Fruit fly (Drosophila melanogaster) whole organism, pupa: ENCODE data around the gene Dbct.

Experiments used
- CG15710 ChIP-seq: fragments of 200-800 bp; sonication (Bioruptor generic); optimal IDR thresholded peaks from 2 replicates; lab custom pipeline; 2018; ENCODE audit warnings: missing biosample characterization, mild to moderate bottlenecking, missing genetic modification characterization, moderate library complexity
- CG9948 ChIP-seq: fragments of 200-800 bp; sonication (Bioruptor generic); optimal IDR thresholded peaks from 2 replicates; lab custom pipeline; 2018; ENCODE audit warnings: missing biosample characterization, mild to moderate bottlenecking, missing genetic modification characterization, moderate library complexity
- D1 ChIP-seq: fragments of 200-800 bp; sonication (Bioruptor generic); optimal IDR thresholded peaks from 2 replicates; lab custom pipeline; 2018; ENCODE audit warnings: missing biosample characterization, mild to moderate bottlenecking, missing genetic modification characterization, moderate library complexity

- TF ChIP-seq CG15710 (tag; lab: Kevin White, UChicago): no peak
- TF ChIP-seq D1 (tag; lab: Kevin White, UChicago): no peak
- TF ChIP-seq CG9948 (tag; lab: Kevin White, UChicago): no peak
These were observed 46.1 kb downstream of the Dbct start for dm6 chrX:15132065-15132464.
